Worm (Caenorhabditis elegans): Measurements from ENCODE around the gene T10D4.6.

The T10D4.6 gene

DNA sequence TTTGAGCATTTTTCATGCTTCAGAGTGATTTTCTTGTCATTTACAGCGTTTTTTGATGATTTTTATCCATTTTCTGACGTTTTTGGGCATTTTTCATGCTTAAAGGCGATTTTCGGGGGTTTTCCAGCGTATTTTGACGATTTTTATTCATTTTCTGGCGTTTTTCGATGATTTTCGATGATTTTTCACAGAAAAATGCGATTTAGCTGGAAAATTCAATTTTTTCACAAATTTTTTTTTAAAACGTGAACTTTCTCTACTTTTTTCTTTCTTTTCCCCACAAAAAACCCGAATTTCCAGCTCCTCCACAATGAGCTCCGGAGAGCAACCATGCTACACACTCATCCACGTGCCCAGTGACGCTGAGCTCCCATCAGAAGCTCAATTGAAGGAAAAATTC is 40.6 kb upstream of the T10D4.6 start, which contains the start of gene copb-1:
copb-1 (plus strand) TSS at position 301 of the 400 bp plus-strand sequence.
- TF ChIP-seq vab-15 (tag; optimal IDR thresholded peaks at IDR 0.05) (no peak), Y116A8C.19 (tag; optimal IDR thresholded peaks at IDR 0.05; ENCODE audit: borderline replicate concordance) (no peak), ceh-82 (tag; optimal IDR thresholded peaks at IDR 0.05) (no peak), nhr-84 (tag; optimal IDR thresholded peaks at IDR 0.05) (no peak), elt-3 (tag; optimal IDR thresholded peaks at IDR 0.05) (no peak), nhr-85 (tag) (no peak), nhr-11 (tag; optimal IDR thresholded peaks at IDR 0.05) (no peak), egl-27 (tag; optimal IDR thresholded peaks at IDR 0.05) (no peak), mep-1 (tag; optimal IDR thresholded peaks at IDR 0.05) (no peak), hlh-17 (GFP tag; optimal IDR thresholded peaks at IDR 0.05; ENCODE audit: borderline replicate concordance) (no peak), sptf-1 (tag; optimal IDR thresholded peaks at IDR 0.05) (no peak), zip-4 (GFP tag; optimal IDR thresholded peaks at IDR 0.05) (no peak), pag-3 (tag; optimal IDR thresholded peaks at IDR 0.05; ENCODE audit: borderline replicate concordance, insufficient read depth) (no peak), C34B4.2 (tag; optimal IDR thresholded peaks at IDR 0.05) (no peak), ceh-8 (GFP tag; optimal IDR thresholded peaks at IDR 0.05) (no peak), egl-13 (tag; optimal IDR thresholded peaks at IDR 0.05) (no peak), swsn-7 (tag; optimal IDR thresholded peaks at IDR 0.05) (no peak), ama-1 (optimal IDR thresholded peaks at IDR 0.05) (no peak), C04F5.9 (tag; optimal IDR thresholded peaks at IDR 0.05) (no peak), efl-3 (GFP tag; optimal IDR thresholded peaks at IDR 0.05) (no peak)

DNA sequence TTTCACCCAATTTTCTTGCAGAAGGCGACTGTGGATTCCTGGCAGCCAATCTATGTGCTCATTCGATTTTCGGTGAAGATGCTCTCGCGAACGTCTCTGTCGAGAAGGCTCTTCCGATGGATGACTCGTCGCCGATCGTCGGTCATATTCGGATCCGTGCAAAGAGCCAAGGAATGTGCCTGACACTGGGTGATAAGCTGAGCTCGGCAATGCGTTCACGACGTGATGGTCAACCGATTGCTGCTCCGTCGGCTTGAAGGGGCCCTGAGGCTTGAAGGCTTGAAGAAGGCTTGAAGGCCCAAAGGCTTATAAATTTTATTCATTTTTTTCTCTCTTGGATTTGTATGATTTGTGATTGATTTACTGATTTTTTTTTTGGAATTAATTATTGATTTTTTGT is 32.0 kb upstream of the T10D4.6 start:
- TF ChIP-seq efl-1 (optimal IDR thresholded peaks at IDR 0.05) (no peak), efl-1 (GFP tag; optimal IDR thresholded peaks at IDR 0.05 in 1 of 2) (peak in 1 of 2 experiments; percentile 27), swsn-7 (tag; optimal IDR thresholded peaks at IDR 0.05) (no peak)

DNA sequence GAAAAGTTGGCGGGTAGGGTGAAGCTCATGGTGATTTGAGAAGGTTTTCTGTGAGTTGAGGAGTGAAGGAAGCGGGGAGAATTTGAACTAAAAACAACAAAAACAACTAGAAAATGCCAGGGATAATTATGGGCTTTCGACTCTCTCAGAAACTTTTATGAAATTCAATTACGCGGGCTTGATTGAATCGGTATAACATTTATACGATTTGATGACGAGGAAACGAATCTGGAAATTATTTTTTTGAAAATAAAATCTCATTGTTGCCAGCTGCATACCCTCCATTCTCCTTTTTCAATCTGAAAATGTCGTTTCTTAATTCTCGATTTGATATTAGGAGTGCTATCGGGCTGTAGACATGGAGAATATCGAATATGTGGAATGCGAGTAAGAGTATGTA is 27.9 kb upstream of the T10D4.6 start, which contains the start of gene srg-21:
srg-21 (minus strand) TSS at position 101 of the 400 bp plus-strand sequence.
- TF ChIP-seq efl-1 (optimal IDR thresholded peaks at IDR 0.05) (no peak), efl-1 (GFP tag; optimal IDR thresholded peaks at IDR 0.05 in 1 of 2) (peak in 1 of 2 experiments; percentile 4), lir-3 (tag; optimal IDR thresholded peaks at IDR 0.05; ENCODE audit: poor library complexity) (no peak)

DNA sequence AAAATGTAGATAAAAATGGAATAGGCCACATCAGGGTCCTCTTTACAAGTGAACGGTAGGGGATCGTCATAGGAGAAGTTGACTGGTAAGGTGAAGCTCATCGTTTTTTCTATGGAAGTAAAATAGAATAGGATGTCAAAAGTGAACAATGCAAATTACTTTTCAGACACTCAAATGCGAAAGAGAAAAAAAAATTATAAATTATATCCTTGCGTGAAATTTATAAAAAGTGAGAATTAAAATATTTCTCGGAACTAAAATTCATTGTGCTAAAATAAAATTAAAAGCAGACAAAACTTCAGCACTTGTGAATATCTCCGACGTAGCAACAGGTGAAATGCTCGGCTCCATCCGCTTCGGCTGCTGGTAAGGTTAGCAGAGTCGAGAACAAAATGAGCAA is 25.8 kb upstream of the T10D4.6 start, which contains the start of gene srg-22:
srg-22 (minus strand) TSS at position 101 of the 400 bp plus-strand sequence.
- TF ChIP-seq ceh-8 (GFP tag; optimal IDR thresholded peaks at IDR 0.05) (no peak), hlh-4 (tag; optimal IDR thresholded peaks at IDR 0.05) (peak; percentile 7)

DNA sequence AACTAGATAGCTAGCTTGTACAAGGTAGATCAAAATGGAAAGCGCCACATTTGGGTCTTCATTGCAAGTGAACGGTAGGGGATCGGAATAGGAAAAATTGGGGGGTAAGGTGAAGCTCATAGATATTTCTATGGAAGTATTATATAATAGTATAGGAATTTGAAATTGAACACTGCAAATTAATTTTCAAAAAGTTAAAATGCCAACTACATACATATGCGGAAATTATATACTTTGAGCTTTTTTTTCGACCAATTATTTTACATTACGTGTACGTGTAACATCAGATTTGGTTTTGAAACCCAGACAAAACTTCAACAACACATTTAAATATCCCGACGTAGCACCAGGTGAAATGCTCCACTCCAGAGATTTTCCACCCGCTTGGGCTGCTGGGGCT is 23.1 kb upstream of the T10D4.6 start, which contains the start of gene srg-23:
srg-23 (minus strand) TSS at position 101 of the 400 bp plus-strand sequence.
- TF ChIP-seq nhr-237 (tag; optimal IDR thresholded peaks at IDR 0.05) (no peak), elt-3 (tag; optimal IDR thresholded peaks at IDR 0.05) (no peak), ztf-11 (tag; optimal IDR thresholded peaks at IDR 0.05) (no peak)

DNA sequence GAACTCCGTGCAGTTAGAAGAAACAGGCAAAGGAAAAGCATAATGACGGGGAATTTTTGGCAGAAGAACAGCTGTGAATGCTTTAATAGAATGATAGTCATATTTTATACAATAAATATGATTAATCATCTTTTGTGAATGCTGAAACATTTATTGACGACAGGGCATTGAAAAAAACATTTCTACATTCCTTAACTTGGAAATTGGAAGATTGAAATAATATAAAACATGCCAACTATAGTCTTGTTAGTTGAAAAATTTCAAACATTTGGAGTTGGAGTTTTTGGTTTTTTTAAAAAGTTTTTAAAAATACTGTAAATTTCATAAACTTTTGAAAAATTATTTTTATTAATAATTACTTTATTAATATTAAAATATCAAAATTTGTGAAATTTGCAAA is 22.3 kb upstream of the T10D4.6 start, which contains the start of gene Y25C1A.14:
Y25C1A.14 (minus strand) TSS at position 101 of the 400 bp plus-strand sequence.
- TF ChIP-seq pag-3 (tag; optimal IDR thresholded peaks at IDR 0.05; ENCODE audit: borderline replicate concordance, insufficient read depth) (no peak), efl-3 (GFP tag; optimal IDR thresholded peaks at IDR 0.05) (no peak), vab-15 (tag; optimal IDR thresholded peaks at IDR 0.05) (no peak), ceh-8 (GFP tag; optimal IDR thresholded peaks at IDR 0.05) (no peak), nhr-12 (tag; optimal IDR thresholded peaks at IDR 0.05) (no peak), Y116A8C.19 (tag; optimal IDR thresholded peaks at IDR 0.05; ENCODE audit: borderline replicate concordance) (no peak), mep-1 (tag; optimal IDR thresholded peaks at IDR 0.05) (no peak), irx-1 (tag; optimal IDR thresholded peaks at IDR 0.05) (no peak), fkh-8 (tag; optimal IDR thresholded peaks at IDR 0.05) (no peak), ces-1 (GFP tag; optimal IDR thresholded peaks at IDR 0.05) (no peak), ztf-4 (tag; optimal IDR thresholded peaks at IDR 0.05) (no peak), nhr-76 (tag; optimal IDR thresholded peaks at IDR 0.05) (no peak), ceh-88 (GFP tag; IDR thresholded peaks at IDR 0.05) (no peak), hpl-2 (GFP tag; optimal IDR thresholded peaks at IDR 0.05) (no peak)
